Worm (Caenorhabditis elegans): ENCODE results near the gene nspg-10.

nspg-10 gene

DNA sequence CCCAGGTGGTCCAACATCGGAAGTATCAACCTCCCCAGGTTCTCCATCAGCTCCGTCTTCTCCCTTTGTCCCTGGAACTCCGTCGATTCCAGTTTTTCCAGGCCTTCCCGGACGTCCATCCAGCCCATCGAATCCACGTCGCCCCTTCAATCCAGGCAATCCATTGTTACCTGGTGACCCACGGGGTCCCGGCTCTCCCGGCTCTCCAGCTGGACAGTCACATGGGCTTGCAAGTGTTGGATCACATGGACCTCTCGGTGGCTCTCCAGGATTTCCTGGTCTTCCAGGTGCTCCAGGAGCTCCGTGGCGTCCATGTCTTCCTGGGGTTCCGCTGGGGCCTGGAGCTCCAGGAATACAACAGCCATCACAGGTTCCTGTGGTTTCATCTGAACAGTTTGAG lies 3.1 kb downstream of the nspg-10 start:
- no peak for TF ChIP-seq fkh-3 (tag; optimal IDR thresholded peaks at IDR 0.05)
- no peak for TF ChIP-seq aptf-3 (GFP tag; IDR thresholded peaks at IDR 0.05)
- no peak for TF ChIP-seq F52B5.7 (tag; optimal IDR thresholded peaks at IDR 0.05)
- no peak for TF ChIP-seq egl-18 (GFP tag; IDR thresholded peaks at IDR 0.05)
- TF ChIP-seq egrh-3 (GFP tag; IDR thresholded peaks at IDR 0.05): no peak; the same call in 1 of the 2 replicates
- peak; percentile 91 for TF ChIP-seq zfh-2 (GFP tag; conservative IDR thresholded peaks at IDR 0.05)
- TF ChIP-seq hlh-12 (tag; optimal IDR thresholded peaks at IDR 0.05): no peak

- TF ChIP-seq dox-1 (GFP tag; IDR thresholded peaks at IDR 0.05) (no peak), Y56A3A.18 (GFP tag; IDR thresholded peaks at IDR 0.05) (no peak), dpl-1 (GFP tag; optimal IDR thresholded peaks at IDR 0.05) (no peak), F39B2.1 (GFP tag; IDR thresholded peaks at IDR 0.05) (no peak), snpc-1.3 (tag; optimal IDR thresholded peaks at IDR 0.05; ENCODE audit: insufficient read depth) (no peak), pha-4 (tag; optimal IDR thresholded peaks at IDR 0.05) (no peak), attf-3 (GFP tag; conservative IDR thresholded peaks at IDR 0.05) (no peak), pbrm-1 (GFP tag; IDR thresholded peaks at IDR 0.05) (no peak), athp-1 (tag; optimal IDR thresholded peaks at IDR 0.05) (no peak), bed-1 (GFP tag; IDR thresholded peaks at IDR 0.05) (no peak), ztf-18 (tag; optimal IDR thresholded peaks at IDR 0.05) (no peak), ets-4 (GFP tag; optimal IDR thresholded peaks at IDR 0.05) (no peak), bed-2 (GFP tag; IDR thresholded peaks at IDR 0.05) (no peak), aptf-2 (GFP tag; conservative IDR thresholded peaks at IDR 0.05) (no peak), ama-1 (optimal IDR thresholded peaks at IDR 0.05) (no peak), ama-1 (GFP tag; optimal IDR thresholded peaks at IDR 0.05) (no peak), aptf-3 (GFP tag; IDR thresholded peaks at IDR 0.05) (no peak), mes-4 (tag; optimal IDR thresholded peaks at IDR 0.05) (no peak), F37B4.10 (GFP tag; IDR thresholded peaks at IDR 0.05) (no peak)
These were observed 4.0 kb downstream of the nspg-10 start, which contains the start of gene col-110 for ce11 chrIV:4609568-4609967. Gene col-110 (minus strand): TSS chrIV:4609668.

ce11 chrIV:4611740-4612139 lies 6.2 kb downstream of the nspg-10 start:
- TF ChIP-seq attf-5 (GFP tag; optimal IDR thresholded peaks at IDR 0.05) (no peak), athp-1 (tag; optimal IDR thresholded peaks at IDR 0.05) (no peak), egl-44 (GFP tag; IDR thresholded peaks at IDR 0.05) (no peak), B0261.1 (tag; optimal IDR thresholded peaks at IDR 0.05) (no peak), bed-2 (GFP tag; IDR thresholded peaks at IDR 0.05) (no peak), snpc-3.4 (tag; optimal IDR thresholded peaks at IDR 0.05) (no peak), C17E4.6 (GFP tag; IDR thresholded peaks at IDR 0.05) (no peak), F22D6.2 (tag; optimal IDR thresholded peaks at IDR 0.05) (no peak), Y53F4B.3 (GFP tag; IDR thresholded peaks at IDR 0.05) (no peak), unc-62 (GFP tag; optimal IDR thresholded peaks at IDR 0.05) (no peak)

- TF ChIP-seq F57A8.1 (GFP tag; optimal IDR thresholded peaks at IDR 0.05): no peak
- no peak for TF ChIP-seq madf-3 (GFP tag; IDR thresholded peaks at IDR 0.05)
- TF ChIP-seq nhr-27 (tag; optimal IDR thresholded peaks at IDR 0.05): no peak
- TF ChIP-seq Y95B8A.8 (GFP tag; IDR thresholded peaks at IDR 0.05): no peak
- no peak for TF ChIP-seq B0261.1 (tag; optimal IDR thresholded peaks at IDR 0.05)
- TF ChIP-seq ccch-3 (GFP tag; optimal IDR thresholded peaks at IDR 0.05): no peak
- no peak for TF ChIP-seq F49E8.2 (tag; optimal IDR thresholded peaks at IDR 0.05; ENCODE audit: insufficient read depth)
These were observed 7.0 kb downstream of the nspg-10 start for ce11 chrIV:4612597-4612996.

Data from whole organism, young adult.